Worm (Caenorhabditis elegans) whole organism, L4 larva: ENCODE results near the gene ttr-41.

ENCODE experiments used
- lin-39 ChIP-seq: fragments of 150-350 bp; optimal IDR thresholded peaks from 2 replicates; lab custom pipeline; 2014; ENCODE audit warnings: missing biosample characterization, missing genetic modification reagents, missing genetic modification characterization
- nhr-11 ChIP-seq: fragments of 150-350 bp; optimal IDR thresholded peaks from 2 replicates; lab custom pipeline; 2014; ENCODE audit warnings: missing biosample characterization, missing genetic modification characterization
- unc-62 ChIP-seq, 3 experiments: fragments of 150-350 bp in 1 of 3; sonication (generic microtip); optimal IDR thresholded peaks in 2 of 3; peaks in 1 of 3; 1 replicate in 1 of 3; 2 replicates in 2 of 3; lab custom pipeline; 2014 to 2017; ENCODE audit warnings: missing biosample characterization in 3 of 3, missing genetic modification characterization in 3 of 3, missing genetic modification reagents in 3 of 3, missing genotype in 1 of 3

DNA sequence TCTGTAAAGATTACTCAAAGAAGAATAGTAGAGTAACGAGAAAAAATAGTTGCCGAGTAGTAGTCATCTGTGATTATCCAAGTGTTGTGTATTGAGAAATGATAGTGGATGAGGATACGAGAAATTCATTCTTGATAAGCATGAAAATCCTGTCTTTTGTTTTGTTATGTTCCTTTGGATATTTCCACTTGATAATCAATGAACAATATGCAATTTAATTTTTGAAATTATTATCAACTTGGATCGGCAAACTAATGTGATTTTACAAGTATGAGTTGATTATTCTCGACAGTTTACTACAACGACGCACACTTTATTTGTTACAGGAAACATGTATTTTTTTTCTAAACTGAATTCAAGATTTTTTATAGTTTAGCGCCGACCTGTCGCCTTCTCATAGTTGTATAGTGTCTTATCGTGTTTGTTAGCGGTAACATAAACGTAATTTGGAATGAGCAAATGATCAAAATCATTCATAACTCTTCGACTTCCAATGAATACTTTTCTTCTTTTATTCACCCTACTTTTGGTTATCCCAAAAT, 46.3 kb upstream of the ttr-41 start, which contains the start of the genes F26G1.9 and F26G1.10:
- TF ChIP-seq unc-62 (GFP tag; optimal IDR thresholded peaks at IDR 0.05 in 1 of 2; lab: Kevin White, UChicago) (no peak), unc-62 (tag; optimal IDR thresholded peaks at IDR 0.05; lab: Kevin White, UChicago) (no peak), nhr-11 (tag; lab: Kevin White, UChicago) (no peak), lin-39 (tag; lab: Kevin White, UChicago) (no peak)
